Worm (Caenorhabditis elegans) whole organism, L4 larva: ENCODE data around the gene T12G3.4.

Source experiments
- F10B5.3 ChIP-seq: sonication (generic microtip); optimal IDR thresholded peaks from 2 replicates; lab custom pipeline; 2016; ENCODE audit warnings: mild to moderate bottlenecking, missing genetic modification characterization, missing compliant biosample characterization
- F44E2.7 ChIP-seq: fragments of 200-800 bp; sonication (Bioruptor generic); IDR thresholded peaks from 2 replicates; pipeline ENCODE4 v2.1.2; 2022; ENCODE audit warnings: missing genetic modification characterization, missing compliant biosample characterization
- R02D3.7 ChIP-seq: fragments of 150-350 bp; sonication (generic microtip); optimal IDR thresholded peaks from 3 replicates; lab custom pipeline; 2014; ENCODE audit warnings: missing biosample characterization, missing genetic modification characterization
- T20F7.1 ChIP-seq: fragments of 200-800 bp; sonication (Bioruptor generic); optimal IDR thresholded peaks from 2 replicates; lab custom pipeline; 2018; ENCODE audit warnings: mild to moderate bottlenecking, missing genetic modification characterization, missing compliant biosample characterization
- T26A8.4 ChIP-seq: fragments of 200-800 bp; sonication (Bioruptor generic); IDR thresholded peaks from 2 replicates; pipeline ENCODE4 v1.3.6; 2022; ENCODE audit warnings: missing genetic modification characterization, missing compliant biosample characterization
- Y105C5A.15 ChIP-seq: fragments of 200-800 bp; sonication (Bioruptor generic); IDR thresholded peaks from 2 replicates; pipeline ENCODE4 v1.3.6; 2022; ENCODE audit warnings: missing genetic modification characterization, missing compliant biosample characterization
- Y48G9A.11 ChIP-seq: fragments of 200-800 bp; sonication (Bioruptor generic); IDR thresholded peaks from 2 replicates; pipeline ENCODE4 v1.3.6; 2022; ENCODE audit warnings: missing genetic modification reagents, missing genetic modification characterization, missing compliant biosample characterization
- Y5F2A.4 ChIP-seq: fragments of 200-800 bp; sonication (Bioruptor generic); optimal IDR thresholded peaks from 2 replicates; lab custom pipeline; 2018; ENCODE audit warnings: mild to moderate bottlenecking, missing genetic modification characterization, missing compliant biosample characterization
- ZK546.5 ChIP-seq, 2 experiments: sonication (generic microtip); optimal IDR thresholded peaks; 2 replicates each; lab custom pipeline; 2017; ENCODE audit warnings: missing biosample characterization in 2 of 2, missing genetic modification characterization in 2 of 2
- attf-4 ChIP-seq: sonication (generic microtip); optimal IDR thresholded peaks from 3 replicates; lab custom pipeline; 2017; ENCODE audit warnings: missing biosample characterization, missing genetic modification characterization
- ceh-20 ChIP-seq: fragments of 200-800 bp; sonication (Bioruptor generic); IDR thresholded peaks from 2 replicates; pipeline ENCODE4 v1.3.6; 2022; ENCODE audit warnings: missing genetic modification reagents, missing genetic modification characterization, missing compliant biosample characterization
- ceh-28 ChIP-seq: fragments of 150-350 bp; optimal IDR thresholded peaks from 2 replicates; lab custom pipeline; 2014; ENCODE audit warnings: missing biosample characterization, missing genetic modification reagents, missing genetic modification characterization
- cey-2 ChIP-seq: sonication (generic microtip); optimal IDR thresholded peaks from 3 replicates; lab custom pipeline; 2017; ENCODE audit warnings: missing genetic modification characterization, mild to moderate bottlenecking, missing compliant biosample characterization, antibody characterized with exemption, borderline replicate concordance; ENCODE audit not compliant: insufficient read depth
- daf-16 ChIP-seq, 3 experiments: sonication (generic microtip); optimal IDR thresholded peaks; 2 replicates each; lab custom pipeline; 2016 to 2017; ENCODE audit warnings: missing genetic modification characterization in 3 of 3, missing genetic modification reagents in 3 of 3, mild to moderate bottlenecking in 2 of 3, missing compliant biosample characterization in 2 of 3, missing biosample characterization in 1 of 3, moderate library complexity in 1 of 3
- daf-19 ChIP-seq: fragments of 200-800 bp; sonication (Bioruptor generic); conservative IDR thresholded peaks from 2 replicates; pipeline ENCODE4 v1.3.6; 2022; ENCODE audit warnings: missing genetic modification characterization, missing compliant biosample characterization
- dmd-6 ChIP-seq: fragments of 200-800 bp; sonication (Bioruptor generic); IDR thresholded peaks from 2 replicates; pipeline ENCODE4 v1.3.6; 2022; ENCODE audit warnings: missing genetic modification reagents, missing genetic modification characterization, missing compliant biosample characterization
- dpl-1 ChIP-seq: fragments of 150-350 bp; optimal IDR thresholded peaks from 2 replicates; lab custom pipeline; 2014; ENCODE audit warnings: missing biosample characterization, missing genetic modification reagents, missing genetic modification characterization
- dve-1 ChIP-seq: sonication (generic microtip); optimal IDR thresholded peaks from 2 replicates; lab custom pipeline; 2017; ENCODE audit warnings: antibody characterized with exemption, mild to moderate bottlenecking, missing genetic modification characterization, missing compliant biosample characterization; ENCODE audit not compliant: insufficient read depth
- egl-43 ChIP-seq: fragments of 200-800 bp; sonication (Bioruptor generic); IDR thresholded peaks from 2 replicates; pipeline ENCODE4 v1.3.6; 2022; ENCODE audit warnings: missing genetic modification reagents, missing genetic modification characterization, missing compliant biosample characterization
- fkh-10 ChIP-seq: fragments of 150-350 bp; optimal IDR thresholded peaks from 2 replicates; lab custom pipeline; 2014; ENCODE audit warnings: missing biosample characterization, missing genetic modification reagents, missing genetic modification characterization
- fos-1 ChIP-seq: fragments of 150-350 bp; optimal IDR thresholded peaks from 2 replicates; lab custom pipeline; 2014; ENCODE audit warnings: missing biosample characterization, missing genetic modification characterization
- gei-8 ChIP-seq: fragments of 200-800 bp; sonication (Bioruptor generic); optimal IDR thresholded peaks from 2 replicates; lab custom pipeline; 2018; ENCODE audit warnings: mild to moderate bottlenecking, missing genetic modification characterization, missing compliant biosample characterization
- hmg-1.1 ChIP-seq: fragments of 200-800 bp; sonication (Bioruptor generic); IDR thresholded peaks from 2 replicates; pipeline ENCODE4 v1.3.6; 2022; ENCODE audit warnings: missing genetic modification reagents, missing genetic modification characterization, missing compliant biosample characterization
- lim-7 ChIP-seq: fragments of 200-800 bp; sonication (Bioruptor generic); IDR thresholded peaks from 2 replicates; pipeline ENCODE4 v1.3.6; 2022; ENCODE audit warnings: missing genetic modification characterization, missing compliant biosample characterization
- lin-13 ChIP-seq: fragments of 150-350 bp; optimal IDR thresholded peaks from 2 replicates; lab custom pipeline; 2014; ENCODE audit warnings: missing biosample characterization, missing genetic modification reagents, missing genetic modification characterization
- lin-38 ChIP-seq: fragments of 200-800 bp; sonication (Bioruptor generic); IDR thresholded peaks from 2 replicates; pipeline ENCODE4 v1.3.6; 2022; ENCODE audit warnings: missing genetic modification reagents, missing genetic modification characterization, missing compliant biosample characterization
- lir-3 ChIP-seq: sonication (generic microtip); optimal IDR thresholded peaks from 2 replicates; lab custom pipeline; 2016; ENCODE audit warnings: mild to moderate bottlenecking, missing genetic modification characterization, missing compliant biosample characterization
- mdl-1 ChIP-seq, 2 experiments: fragments of 150-350 bp in 1 of 2; sonication (generic microtip) in 1 of 2; optimal IDR thresholded peaks; 2 replicates each; lab custom pipeline; 2014 to 2017; ENCODE audit warnings: missing biosample characterization in 2 of 2, missing genetic modification characterization in 2 of 2
- mdt-29 ChIP-seq: fragments of 200-800 bp; sonication (Bioruptor generic); IDR thresholded peaks from 2 replicates; pipeline ENCODE4 v1.3.6; 2022; ENCODE audit warnings: missing genetic modification reagents, missing genetic modification characterization, missing compliant biosample characterization
- mxl-3 ChIP-seq: fragments of 200-800 bp; sonication (Bioruptor generic); optimal IDR thresholded peaks from 2 replicates; lab custom pipeline; 2018; ENCODE audit warnings: mild to moderate bottlenecking, missing genetic modification characterization, missing compliant biosample characterization
- nhr-10 ChIP-seq: fragments of 150-350 bp; optimal IDR thresholded peaks from 2 replicates; lab custom pipeline; 2014; ENCODE audit warnings: missing biosample characterization, missing genetic modification characterization
- nhr-102 ChIP-seq: sonication (generic microtip); optimal IDR thresholded peaks from 2 replicates; lab custom pipeline; 2016; ENCODE audit warnings: mild to moderate bottlenecking, missing genetic modification characterization, moderate library complexity, missing compliant biosample characterization
- nhr-11 ChIP-seq: fragments of 150-350 bp; optimal IDR thresholded peaks from 2 replicates; lab custom pipeline; 2014; ENCODE audit warnings: missing biosample characterization, missing genetic modification characterization
- nhr-237 ChIP-seq: sonication (generic microtip); optimal IDR thresholded peaks from 2 replicates; lab custom pipeline; 2017; ENCODE audit warnings: missing biosample characterization, missing genetic modification characterization
- nhr-25 ChIP-seq: sonication (generic microtip); optimal IDR thresholded peaks from 2 replicates; lab custom pipeline; 2017; ENCODE audit warnings: missing genetic modification characterization, mild to moderate bottlenecking, missing compliant biosample characterization, antibody characterized with exemption, moderate library complexity, borderline replicate concordance; ENCODE audit not compliant: insufficient read depth
- nhr-28 ChIP-seq: fragments of 150-350 bp; optimal IDR thresholded peaks from 2 replicates; lab custom pipeline; 2014; ENCODE audit warnings: missing biosample characterization, missing genetic modification characterization
- nhr-41 ChIP-seq: fragments of 200-800 bp; sonication (Bioruptor generic); IDR thresholded peaks from 2 replicates; pipeline ENCODE4 v1.3.6; 2022; ENCODE audit warnings: missing genetic modification reagents, missing genetic modification characterization, missing compliant biosample characterization
- nhr-42 ChIP-seq: fragments of 200-800 bp; sonication (Bioruptor generic); IDR thresholded peaks from 2 replicates; pipeline ENCODE4 v1.3.6; 2022; ENCODE audit warnings: missing genetic modification characterization, missing compliant biosample characterization
- nhr-76 ChIP-seq: fragments of 150-350 bp; optimal IDR thresholded peaks from 2 replicates; lab custom pipeline; 2014; ENCODE audit warnings: missing biosample characterization, missing genetic modification characterization
- nhr-77 ChIP-seq: fragments of 150-350 bp; optimal IDR thresholded peaks from 2 replicates; lab custom pipeline; 2014; ENCODE audit warnings: missing biosample characterization, missing genetic modification characterization
- pha-4 ChIP-seq, 2 experiments: fragments of 150-350 bp in 1 of 2; fragments of 200-800 bp in 1 of 2; sonication (Bioruptor generic) in 1 of 2; IDR thresholded peaks in 1 of 2; optimal IDR thresholded peaks in 1 of 2; 2 replicates each; pipeline versions ENCODE4 v1.3.6 to Lab custom; 2014 to 2022; ENCODE audit warnings: missing genetic modification characterization in 2 of 2, missing genetic modification reagents in 2 of 2, missing biosample characterization in 1 of 2, missing compliant biosample characterization in 1 of 2
- php-3 ChIP-seq: fragments of 200-800 bp; sonication (Bioruptor generic); IDR thresholded peaks from 2 replicates; pipeline ENCODE4 v1.3.6; 2022; ENCODE audit warnings: missing genetic modification reagents, missing genetic modification characterization, missing compliant biosample characterization
- set-16 ChIP-seq: fragments of 200-800 bp; sonication (Bioruptor generic); IDR thresholded peaks from 2 replicates; pipeline ENCODE4 v1.3.6; 2022; ENCODE audit warnings: missing genetic modification reagents, missing genetic modification characterization, missing compliant biosample characterization
- snpc-4 ChIP-seq: fragments of 150-350 bp; optimal IDR thresholded peaks from 2 replicates; lab custom pipeline; 2014; ENCODE audit warnings: missing biosample characterization, missing genetic modification characterization
- tag-97 ChIP-seq: fragments of 200-800 bp; sonication (Bioruptor generic); IDR thresholded peaks from 2 replicates; pipeline ENCODE4 v1.3.6; 2022; ENCODE audit warnings: missing genetic modification characterization, missing compliant biosample characterization
- tra-1 ChIP-seq: fragments of 200-800 bp; sonication (Bioruptor generic); IDR thresholded peaks from 2 replicates; pipeline ENCODE4 v1.3.6; 2022; ENCODE audit warnings: missing genetic modification reagents, missing genetic modification characterization, missing compliant biosample characterization
- unc-39 ChIP-seq: sonication (generic microtip); optimal IDR thresholded peaks from 2 replicates; lab custom pipeline; 2017; ENCODE audit warnings: missing biosample characterization, missing genetic modification characterization
- zag-1 ChIP-seq: fragments of 150-350 bp; optimal IDR thresholded peaks from 2 replicates; lab custom pipeline; 2014; ENCODE audit warnings: missing biosample characterization, missing genetic modification characterization
- zfp-3 ChIP-seq: fragments of 200-800 bp; sonication (Bioruptor generic); conservative IDR thresholded peaks from 2 replicates; pipeline ENCODE4 v1.3.6; 2022; ENCODE audit warnings: missing genetic modification reagents, missing genetic modification characterization, missing compliant biosample characterization
- ztf-11 ChIP-seq: fragments of 150-350 bp; optimal IDR thresholded peaks from 2 replicates; lab custom pipeline; 2014; ENCODE audit warnings: missing biosample characterization, missing genetic modification characterization

T12G3.4 gene

DNA sequence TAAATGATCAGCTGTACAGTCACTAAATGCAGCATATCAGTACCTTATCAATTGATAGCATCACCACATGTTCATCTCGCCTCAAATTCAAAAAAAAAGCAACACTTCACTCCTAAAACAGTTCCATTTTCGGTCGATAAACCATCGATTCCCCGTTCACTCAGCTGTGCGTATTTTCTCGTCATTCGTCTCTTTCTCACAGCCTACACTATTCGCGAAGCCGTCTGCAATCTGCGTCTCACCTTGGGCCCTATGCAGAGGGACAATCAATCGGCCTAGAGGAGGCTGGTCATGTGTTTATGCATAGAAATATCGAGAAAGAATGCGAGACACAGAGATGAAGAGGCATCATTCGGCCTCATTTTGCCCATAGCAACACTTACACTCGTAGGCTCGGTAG, 15.7 kb upstream of the T12G3.4 start (continued):
- TF ChIP-seq tra-1 (GFP tag; lab: Robert Waterston, UW) (peak; percentile 84; the same call in 1 of the 2 replicates), attf-4 (tag; lab: Kevin White, UChicago) (no peak), cey-2 (peak; percentile 33), hmg-1.1 (GFP tag; lab: Robert Waterston, UW) (peak; percentile 93), nhr-10 (tag; lab: Kevin White, UChicago) (peak; percentile 93), ztf-11 (tag; lab: Kevin White, UChicago) (no peak), nhr-41 (peak; percentile 20; the same call in 1 of the 2 replicates), lin-38 (GFP tag; lab: Robert Waterston, UW) (peak; percentile 73), Y5F2A.4 (no peak), fkh-10 (GFP tag; lab: Kevin White, UChicago) (no peak), mdt-29 (GFP tag; lab: Robert Waterston, UW) (peak; percentile 88), gei-8 (GFP tag; lab: Kevin White, UChicago) (peak; percentile 83), nhr-28 (peak; percentile 89), set-16 (GFP tag; lab: Robert Waterston, UW) (peak; percentile 62), ZK546.5 (tag; optimal IDR thresholded peaks at IDR 0.05; lab: Kevin White, UChicago) (peak in 1 of 2 experiments; percentile 48), egl-43 (peak; percentile 71), dpl-1 (peak; percentile 56), zfp-3 (peak; percentile 76), ceh-20 (GFP tag; lab: Robert Waterston, UW) (peak; percentile 73), Y105C5A.15 (GFP tag; lab: Robert Waterston, UW) (no peak), daf-16 (GFP tag; optimal IDR thresholded peaks at IDR 0.05; lab: Kevin White, UChicago) (peak; percentile 58 to 67), daf-16 (tag; optimal IDR thresholded peaks at IDR 0.05; lab: Kevin White, UChicago) (peak; percentile 93), T26A8.4 (peak; percentile 90), lim-7 (GFP tag; lab: Robert Waterston, UW) (0 out of 2 replicates have a peak, but pooled peaks have one; percentile 15), nhr-25 (tag; lab: Kevin White, UChicago) (peak; percentile 28), F44E2.7 (GFP tag; lab: Robert Waterston, UW) (no peak), zag-1 (tag; lab: Kevin White, UChicago) (no peak), nhr-11 (tag; lab: Kevin White, UChicago) (peak; percentile 91), nhr-237 (tag; lab: Kevin White, UChicago) (no peak), Y48G9A.11 (GFP tag; lab: Robert Waterston, UW) (no peak), nhr-77 (tag; lab: Kevin White, UChicago) (peak; percentile 79), snpc-4 (tag; lab: Kevin White, UChicago) (no peak), tag-97 (GFP tag; lab: Robert Waterston, UW) (no peak), dmd-6 (GFP tag; lab: Robert Waterston, UW) (peak; percentile 99), dve-1 (tag; lab: Kevin White, UChicago) (peak; percentile 96), mdl-1 (tag; optimal IDR thresholded peaks at IDR 0.05; lab: Kevin White, UChicago) (peak in 1 of 2 experiments; percentile 70), php-3 (GFP tag; lab: Robert Waterston, UW) (peak; percentile 77), ceh-28 (peak; percentile 85), fos-1 (tag; lab: Kevin White, UChicago) (peak; percentile 49), unc-39 (tag; lab: Kevin White, UChicago) (no peak), mxl-3 (GFP tag; lab: Kevin White, UChicago) (peak; percentile 91), lin-13 (GFP tag; lab: Kevin White, UChicago) (peak; percentile 85), nhr-102 (tag; lab: Kevin White, UChicago) (peak; percentile 87), nhr-42 (GFP tag; lab: Robert Waterston, UW) (peak; percentile 66; the same call in 1 of the 2 replicates), R02D3.7 (tag; lab: Kevin White, UChicago) (no peak), nhr-76 (tag; lab: Kevin White, UChicago) (no peak), pha-4 (GFP tag; IDR thresholded peaks at IDR 0.05; lab: Robert Waterston, UW) (peak; percentile 57; the same call in 1 of the 2 replicates), pha-4 (tag; optimal IDR thresholded peaks at IDR 0.05; lab: Kevin White, UChicago) (no peak), lir-3 (no peak), F10B5.3 (tag; lab: Kevin White, UChicago) (peak; percentile 42), daf-19 (GFP tag; lab: Robert Waterston, UW) (no peak), T20F7.1 (GFP tag; lab: Kevin White, UChicago) (peak; percentile 81)
